Fruit fly (Drosophila melanogaster) whole organism, embryonic: ENCODE measurements around the gene Dyrk2.

ENCODE experiments used
- Abd-B ChIP-seq: fragments of 200-800 bp; sonication (Bioruptor generic); optimal IDR thresholded peaks from 2 replicates; lab custom pipeline; 2018; ENCODE audit warnings: missing biosample characterization, mild to moderate bottlenecking, missing genetic modification characterization, moderate library complexity
- Ada2b ChIP-seq: fragments of 200-800 bp; sonication (Bioruptor generic); IDR thresholded peaks from 2 replicates; pipeline ENCODE4 v1.3.6; 2022; ENCODE audit warnings: missing biosample characterization, missing genetic modification characterization
- Atf3 ChIP-seq: fragments of 200-800 bp; sonication (Bioruptor generic); optimal IDR thresholded peaks from 3 replicates; lab custom pipeline; 2016; ENCODE audit warnings: missing biosample characterization, missing genetic modification characterization
- B-H2 ChIP-seq: fragments of 200-800 bp; sonication (Bioruptor generic); optimal IDR thresholded peaks from 2 replicates; lab custom pipeline; 2018; ENCODE audit warnings: missing biosample characterization, mild to moderate bottlenecking, missing genetic modification characterization
- CG10209 ChIP-seq: fragments of 200-800 bp; sonication (Bioruptor generic); optimal IDR thresholded peaks from 3 replicates; lab custom pipeline; 2017; ENCODE audit warnings: missing biosample characterization, mild to moderate bottlenecking, missing genetic modification characterization, missing genetic modification reagents
- CG10543 ChIP-seq: fragments of 200-800 bp; sonication (Bioruptor generic); optimal IDR thresholded peaks from 3 replicates; lab custom pipeline; 2017; ENCODE audit warnings: missing biosample characterization, mild to moderate bottlenecking, missing genetic modification characterization, moderate library complexity
- CG11398 ChIP-seq: fragments of 200-800 bp; sonication (Bioruptor generic); optimal IDR thresholded peaks from 2 replicates; lab custom pipeline; 2016; ENCODE audit warnings: missing biosample characterization, missing genetic modification characterization
- CG11695 ChIP-seq: fragments of 200-800 bp; sonication (Bioruptor generic); IDR thresholded peaks from 3 replicates; pipeline ENCODE4 v1.3.6; 2022; ENCODE audit warnings: missing biosample characterization, missing genetic modification characterization
- CG11723 ChIP-seq: fragments of 200-800 bp; sonication (Bioruptor generic); optimal IDR thresholded peaks from 2 replicates; lab custom pipeline; 2017; ENCODE audit warnings: missing biosample characterization, mild to moderate bottlenecking, missing genetic modification characterization
- CG12744 ChIP-seq: fragments of 200-800 bp; sonication (Bioruptor generic); optimal IDR thresholded peaks from 2 replicates; lab custom pipeline; 2016; ENCODE audit warnings: missing biosample characterization, missing genetic modification characterization
- CG15269 ChIP-seq: fragments of 200-800 bp; sonication (Bioruptor generic); optimal IDR thresholded peaks from 2 replicates; lab custom pipeline; 2018; ENCODE audit warnings: missing biosample characterization, mild to moderate bottlenecking, missing genetic modification characterization, moderate library complexity
- CG15696 ChIP-seq: fragments of 200-800 bp; sonication (Bioruptor generic); optimal IDR thresholded peaks from 2 replicates; lab custom pipeline; 2019; ENCODE audit warnings: missing biosample characterization, mild to moderate bottlenecking, missing genetic modification characterization, moderate library complexity
- CG1647 ChIP-seq: fragments of 200-800 bp; sonication (Bioruptor generic); optimal IDR thresholded peaks from 3 replicates; lab custom pipeline; 2016; ENCODE audit warnings: missing biosample characterization, missing genetic modification characterization
- CG17328 ChIP-seq: fragments of 200-800 bp; sonication (Bioruptor generic); IDR thresholded peaks from 2 replicates; pipeline ENCODE4 v1.3.6; 2022; ENCODE audit warnings: missing biosample characterization, missing genetic modification characterization
- CG2875 ChIP-seq: fragments of 200-800 bp; sonication (Bioruptor generic); optimal IDR thresholded peaks from 2 replicates; lab custom pipeline; 2017; ENCODE audit warnings: missing biosample characterization, mild to moderate bottlenecking, missing genetic modification characterization, missing genetic modification reagents
- CG3065 ChIP-seq: fragments of 200-800 bp; sonication (Bioruptor generic); optimal IDR thresholded peaks from 2 replicates; lab custom pipeline; 2016; ENCODE audit warnings: missing biosample characterization, missing genetic modification characterization
- CG33557 ChIP-seq: fragments of 200-800 bp; sonication (Bioruptor generic); optimal IDR thresholded peaks from 2 replicates; lab custom pipeline; 2019; ENCODE audit warnings: missing biosample characterization, mild to moderate bottlenecking, missing genetic modification characterization, moderate library complexity
- CG4404 ChIP-seq: fragments of 200-800 bp; sonication (Bioruptor generic); IDR thresholded peaks from 2 replicates; pipeline ENCODE4 v1.3.6; 2022; ENCODE audit warnings: missing biosample characterization, missing genetic modification characterization
- CG6654 ChIP-seq: fragments of 200-800 bp; sonication (Bioruptor generic); optimal IDR thresholded peaks from 2 replicates; lab custom pipeline; 2017; ENCODE audit warnings: missing biosample characterization, mild to moderate bottlenecking, missing genetic modification characterization
- CG7357 ChIP-seq: fragments of 200-800 bp; sonication (Bioruptor generic); IDR thresholded peaks from 3 replicates; pipeline ENCODE4 v1.3.6; 2022; ENCODE audit warnings: missing biosample characterization, missing genetic modification characterization
- CG8281 ChIP-seq: fragments of 200-800 bp; sonication (Bioruptor generic); optimal IDR thresholded peaks from 2 replicates; lab custom pipeline; 2018; ENCODE audit warnings: missing biosample characterization, mild to moderate bottlenecking, missing genetic modification characterization, moderate library complexity
- D ChIP-seq, 2 experiments: fragments of 200-800 bp in 1 of 2; fragments of >200 bp in 1 of 2; sonication (Bioruptor generic) in 1 of 2; optimal IDR thresholded peaks; 2 replicates in 1 of 2; 3 replicates in 1 of 2; lab custom pipeline; 2017; ENCODE audit warnings: mild to moderate bottlenecking in 1 of 2, missing biosample characterization in 1 of 2, missing genetic modification characterization in 1 of 2, missing genetic modification reagents in 1 of 2
- Dbx ChIP-seq: fragments of 200-800 bp; sonication (Bioruptor generic); IDR thresholded peaks from 3 replicates; pipeline ENCODE4 v1.3.6; 2022; ENCODE audit warnings: missing biosample characterization, missing genetic modification characterization
- Doc3 ChIP-seq: fragments of 200-800 bp; sonication (Bioruptor generic); IDR thresholded peaks from 3 replicates; pipeline ENCODE4 v1.3.6; 2022; ENCODE audit warnings: missing biosample characterization, missing genetic modification characterization; ENCODE audit not compliant: partially characterized antibody
- Ets65A ChIP-seq: fragments of 200-800 bp; sonication (Bioruptor generic); peaks from one replicate; lab custom pipeline; 2016; ENCODE audit warnings: missing biosample characterization, missing genetic modification characterization
- Hand ChIP-seq: fragments of 200-800 bp; sonication (Bioruptor generic); optimal IDR thresholded peaks from 2 replicates; lab custom pipeline; 2017; ENCODE audit warnings: mild to moderate bottlenecking, missing biosample characterization, missing genetic modification reagents, missing genetic modification characterization
- Kr ChIP-seq: fragments of 200-800 bp; sonication (Bioruptor generic); optimal IDR thresholded peaks from 2 replicates; lab custom pipeline; 2017; ENCODE audit warnings: missing biosample characterization, mild to moderate bottlenecking, missing genetic modification characterization
- Side ChIP-seq: fragments of 200-800 bp; sonication (Bioruptor generic); optimal IDR thresholded peaks from 2 replicates; lab custom pipeline; 2016; ENCODE audit warnings: missing biosample characterization, missing genetic modification characterization
- Stat92E ChIP-seq, 3 experiments: fragments of >200 bp in 2 of 3; fragments of 200-800 bp in 1 of 3; sonication (Bioruptor generic) in 1 of 3; optimal IDR thresholded peaks; 2 replicates each; lab custom pipeline; 2017 to 2019; ENCODE audit warnings: missing biosample characterization in 3 of 3, missing genetic modification characterization in 3 of 3, mild to moderate bottlenecking in 1 of 3, moderate library complexity in 1 of 3
- Xrp1 ChIP-seq: fragments of 200-800 bp; sonication (Bioruptor generic); IDR thresholded peaks from 2 replicates; pipeline ENCODE4 v1.3.6; 2022; ENCODE audit warnings: missing biosample characterization, missing genetic modification characterization
- cad ChIP-seq: fragments of >200 bp; optimal IDR thresholded peaks from 2 replicates; lab custom pipeline; 2017; ENCODE audit warnings: missing biosample characterization, missing genetic modification characterization
- dati ChIP-seq: fragments of 200-800 bp; sonication (Bioruptor generic); IDR thresholded peaks from 2 replicates; pipeline ENCODE4 v1.3.6; 2022; ENCODE audit warnings: missing biosample characterization, missing genetic modification characterization
- emc ChIP-seq: fragments of 200-800 bp; sonication (Bioruptor generic); optimal IDR thresholded peaks from 2 replicates; lab custom pipeline; 2016; ENCODE audit warnings: missing biosample characterization, missing genetic modification characterization
- eve ChIP-seq, 2 experiments: fragments of >200 bp; optimal IDR thresholded peaks; 2 replicates each; lab custom pipeline; 2017; ENCODE audit warnings: missing biosample characterization in 2 of 2, missing genetic modification characterization in 2 of 2
- gsb-n ChIP-seq: fragments of 200-800 bp; sonication (Bioruptor generic); optimal IDR thresholded peaks from 3 replicates; lab custom pipeline; 2018; ENCODE audit warnings: missing biosample characterization, mild to moderate bottlenecking, missing genetic modification characterization
- ham ChIP-seq: fragments of 200-800 bp; sonication (Bioruptor generic); IDR thresholded peaks from 2 replicates; pipeline ENCODE4 v1.3.6; 2022; ENCODE audit warnings: missing biosample characterization, missing genetic modification characterization
- hth ChIP-seq: fragments of >200 bp; optimal IDR thresholded peaks from 2 replicates; lab custom pipeline; 2017; ENCODE audit warnings: inconsistent platforms
- jumu ChIP-seq: fragments of 200-800 bp; sonication (Bioruptor generic); optimal IDR thresholded peaks from 3 replicates; lab custom pipeline; 2016; ENCODE audit warnings: missing biosample characterization, missing genetic modification characterization
- kni ChIP-seq: fragments of 200-800 bp; sonication (Bioruptor generic); optimal IDR thresholded peaks from 3 replicates; lab custom pipeline; 2017; ENCODE audit warnings: mild to moderate bottlenecking, missing biosample characterization, missing genetic modification reagents, missing genetic modification characterization
- maf-S ChIP-seq: fragments of 200-800 bp; sonication (Bioruptor generic); optimal IDR thresholded peaks from 2 replicates; lab custom pipeline; 2016; ENCODE audit warnings: missing biosample characterization, missing genetic modification characterization
- pfk ChIP-seq: fragments of 200-800 bp; sonication (Bioruptor generic); optimal IDR thresholded peaks from 2 replicates; lab custom pipeline; 2018; ENCODE audit warnings: missing biosample characterization, mild to moderate bottlenecking, missing genetic modification characterization, moderate library complexity
- pita ChIP-seq: fragments of 200-800 bp; sonication (Bioruptor generic); optimal IDR thresholded peaks from 2 replicates; lab custom pipeline; 2017; ENCODE audit warnings: missing biosample characterization, mild to moderate bottlenecking, missing genetic modification characterization
- repo ChIP-seq: fragments of 200-800 bp; sonication (Bioruptor generic); optimal IDR thresholded peaks from 2 replicates; lab custom pipeline; 2016; ENCODE audit warnings: missing biosample characterization, missing genetic modification characterization
- sens ChIP-seq: fragments of 200-800 bp; sonication (Bioruptor generic); peaks from one replicate; lab custom pipeline; 2016; ENCODE audit warnings: missing biosample characterization, missing genetic modification characterization
- sim ChIP-seq: fragments of 200-800 bp; sonication (Bioruptor generic); IDR thresholded peaks from 2 replicates; pipeline ENCODE4 v1.3.6; 2022; ENCODE audit warnings: missing biosample characterization, missing genetic modification characterization
- sr ChIP-seq: fragments of 200-800 bp; sonication (Bioruptor generic); IDR thresholded peaks from 3 replicates; pipeline ENCODE4 v1.3.6; 2022; ENCODE audit warnings: missing biosample characterization, missing genetic modification characterization
- stwl ChIP-seq: fragments of 200-800 bp; sonication (Bioruptor generic); optimal IDR thresholded peaks from 3 replicates; lab custom pipeline; 2018; ENCODE audit warnings: missing biosample characterization, mild to moderate bottlenecking, missing genetic modification characterization, moderate library complexity
- tgo ChIP-seq: fragments of 200-800 bp; sonication (Bioruptor generic); IDR thresholded peaks from 3 replicates; pipeline ENCODE4 v1.3.6; 2022; ENCODE audit warnings: missing biosample characterization, missing genetic modification characterization

The Dyrk2 gene

DNA sequence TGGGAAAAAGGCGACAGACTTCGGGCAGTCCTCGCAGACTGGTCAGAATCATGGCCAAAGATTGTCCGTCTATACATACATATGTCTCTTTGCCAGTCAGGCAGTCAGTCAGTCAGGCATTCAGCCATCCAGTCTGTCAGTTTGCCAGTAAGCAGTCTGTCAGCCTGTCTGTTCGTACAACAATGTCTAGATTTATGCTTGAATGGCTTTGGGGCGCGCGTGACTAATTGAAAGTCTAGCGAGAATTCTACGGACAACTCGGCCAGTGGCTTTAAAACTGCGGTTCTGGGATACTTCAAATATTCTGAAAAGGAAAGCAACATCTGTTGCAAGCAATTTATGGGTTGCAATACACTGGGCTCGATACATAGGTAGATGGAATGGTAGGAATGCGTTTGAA, 46.8 kb upstream of the Dyrk2 start:
- peak; percentile 56 for TF ChIP-seq CG8281
- no peak for TF ChIP-seq ham (GFP tag; lab: Robert Waterston, UW)
- no peak for TF ChIP-seq maf-S
- TF ChIP-seq cad, result peak; percentile 1
- peak; percentile 85 for TF ChIP-seq CG6654 (GFP tag; lab: Kevin White, UChicago)
- TF ChIP-seq CG10209 (GFP tag; lab: Kevin White, UChicago), result peak; percentile 2
- TF ChIP-seq tgo (GFP tag; lab: Robert Waterston, UW), result no peak
- TF ChIP-seq CG11695 (GFP tag; lab: Robert Waterston, UW), result no peak
- TF ChIP-seq sim (GFP tag; lab: Robert Waterston, UW), result no peak

DNA sequence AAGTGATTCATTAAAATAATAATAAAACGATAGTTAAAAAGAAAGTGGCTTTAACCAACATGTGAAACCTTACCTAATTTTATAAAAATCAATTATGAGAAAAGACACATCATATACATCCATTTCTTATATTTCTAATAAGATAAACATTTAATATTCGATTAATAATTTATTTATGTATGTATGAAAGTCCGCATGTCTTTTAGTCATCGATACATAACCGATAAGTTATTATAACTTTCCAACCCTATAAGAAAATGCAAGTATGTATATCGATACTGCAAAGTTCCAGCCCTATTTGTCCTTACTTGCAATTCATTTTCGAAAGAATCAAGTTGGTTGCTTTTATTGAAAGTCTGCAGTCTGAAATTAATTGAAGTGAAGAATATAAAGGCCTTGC, 40.6 kb upstream of the Dyrk2 start, which contains the start of gene CG32971:
Gene CG32971 (plus strand): TSS at position 301 of the 400 bp plus-strand sequence.
- TF ChIP-seq stwl (tag; lab: Kevin White, UChicago) (peak; percentile 67), CG12744 (GFP tag; lab: Kevin White, UChicago) (no peak)

DNA sequence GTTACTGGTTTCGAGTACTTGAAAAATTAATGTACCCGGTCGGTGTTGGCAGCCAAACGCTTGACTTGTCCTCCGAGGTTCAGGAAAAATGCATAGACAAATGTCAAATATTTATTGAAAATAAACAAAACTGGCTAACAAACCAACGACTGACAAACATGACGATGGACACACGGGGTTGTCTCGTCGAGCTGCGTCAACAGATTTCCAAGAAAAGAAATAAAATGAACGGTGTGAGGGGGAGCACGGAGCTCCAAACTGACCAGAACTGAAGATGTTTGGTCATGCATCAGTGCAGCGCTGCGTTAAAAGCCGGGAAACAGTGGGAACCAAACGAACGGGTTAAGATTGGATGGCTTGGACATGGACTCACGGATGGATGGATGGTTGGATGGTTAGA, 39.6 kb upstream of the Dyrk2 start:
- TF ChIP-seq CG17328 (GFP tag; lab: Robert Waterston, UW) (no peak), CG33557 (peak; percentile 34), CG15696 (tag; lab: Kevin White, UChicago) (peak; percentile 6), Kr (peak; percentile 72), kni (GFP tag; lab: Kevin White, UChicago) (peak; percentile 22), Stat92E (GFP tag; optimal IDR thresholded peaks at IDR 0.05; lab: Kevin White, UChicago) (peak in 1 of 3 experiments; percentile 85), gsb-n (peak; percentile 17), sens (GFP tag; lab: Kevin White, UChicago) (peak; percentile 5), Side (GFP tag; lab: Kevin White, UChicago) (no peak), Xrp1 (GFP tag; lab: Robert Waterston, UW) (peak; percentile 24; the same call in 1 of the 2 replicates)

DNA sequence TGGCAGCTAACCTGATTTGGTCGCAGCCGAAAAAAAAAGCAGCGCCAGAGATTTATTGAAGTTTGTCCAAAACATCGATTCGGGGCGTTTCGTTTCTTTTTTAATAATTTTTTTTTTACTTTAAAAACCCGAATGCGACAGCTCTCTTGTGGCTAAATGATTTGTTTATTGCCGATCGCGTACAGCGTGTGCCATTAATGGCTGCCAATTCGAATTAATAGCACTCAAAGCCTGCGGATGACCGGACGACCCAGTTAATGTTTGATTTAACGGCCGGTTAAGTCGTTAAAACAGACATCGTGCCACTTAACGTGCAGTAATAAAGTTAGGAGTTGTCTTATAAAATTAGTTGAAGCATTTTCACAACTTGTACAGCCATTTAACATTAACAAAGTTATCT, 37.5 kb upstream of the Dyrk2 start:
- no peak for TF ChIP-seq CG10543 (GFP tag; lab: Kevin White, UChicago)
- no peak for TF ChIP-seq Atf3
- no peak for TF ChIP-seq Dbx (GFP tag; lab: Robert Waterston, UW)
- TF ChIP-seq emc, result no peak
- TF ChIP-seq dati, result no peak
- no peak for TF ChIP-seq CG11723 (GFP tag; lab: Kevin White, UChicago)
- no peak for TF ChIP-seq CG2875 (GFP tag; lab: Kevin White, UChicago)
- TF ChIP-seq repo (GFP tag; lab: Kevin White, UChicago), result no peak
- TF ChIP-seq eve (GFP tag; optimal IDR thresholded peaks at IDR 0.05; lab: Kevin White, UChicago), result no peak
- peak; percentile 39 for TF ChIP-seq Abd-B (GFP tag; lab: Kevin White, UChicago)
- no peak for TF ChIP-seq pita
- no peak for TF ChIP-seq D (optimal IDR thresholded peaks at IDR 0.05; lab: Kevin White, UChicago)
- no peak for TF ChIP-seq D (GFP tag; optimal IDR thresholded peaks at IDR 0.05; lab: Kevin White, UChicago)
- no peak for TF ChIP-seq CG11398 (GFP tag; lab: Kevin White, UChicago)
- peak; percentile 69 for TF ChIP-seq CG15269
- TF ChIP-seq Ada2b, result no peak
- TF ChIP-seq CG7357 (GFP tag; lab: Robert Waterston, UW), result no peak
- TF ChIP-seq sr (GFP tag; lab: Robert Waterston, UW), result no peak
- TF ChIP-seq hth (lab: Kevin White, UChicago), result no peak
- no peak for TF ChIP-seq B-H2 (GFP tag; lab: Kevin White, UChicago)
- TF ChIP-seq CG1647, result no peak
- TF ChIP-seq CG3065 (GFP tag; lab: Kevin White, UChicago), result no peak
- no peak for TF ChIP-seq jumu (GFP tag; lab: Kevin White, UChicago)
- TF ChIP-seq Hand (GFP tag; lab: Kevin White, UChicago), result no peak
- TF ChIP-seq Doc3 (GFP tag; lab: Robert Waterston, UW), result no peak
- no peak for TF ChIP-seq pfk (GFP tag; lab: Kevin White, UChicago)
- TF ChIP-seq Ets65A (GFP tag; lab: Kevin White, UChicago), result peak; percentile 67
- no peak for TF ChIP-seq CG4404 (GFP tag; lab: Robert Waterston, UW)
